Worm (Caenorhabditis elegans) whole organism, L1 larva: ENCODE measurements around the gene Y37E11AL.3.

Source experiments
- C16A3.4 ChIP-seq: fragments of 150-350 bp; optimal IDR thresholded peaks from 2 replicates; lab custom pipeline; 2014; ENCODE audit warnings: missing biosample characterization, missing genetic modification characterization
- C34B4.2 ChIP-seq: sonication (generic microtip); optimal IDR thresholded peaks from 2 replicates; lab custom pipeline; 2017; ENCODE audit warnings: mild to moderate bottlenecking, missing genetic modification characterization, missing compliant biosample characterization
- F16B12.6 ChIP-seq: fragments of 150-350 bp; optimal IDR thresholded peaks from 2 replicates; lab custom pipeline; 2014; ENCODE audit warnings: missing biosample characterization, missing genetic modification characterization
- Y116A8C.19 ChIP-seq: sonication (generic microtip); optimal IDR thresholded peaks from 2 replicates; lab custom pipeline; 2016; ENCODE audit warnings: missing compliant biosample characterization, missing genetic modification characterization, borderline replicate concordance
- aha-1 ChIP-seq: fragments of 150-350 bp; optimal IDR thresholded peaks from 2 replicates; lab custom pipeline; 2014; ENCODE audit warnings: missing biosample characterization, missing genetic modification characterization
- aly-2 ChIP-seq: fragments of 150-350 bp; optimal IDR thresholded peaks from 2 replicates; lab custom pipeline; 2014; ENCODE audit warnings: missing biosample characterization, missing genetic modification characterization
- ceh-63 ChIP-seq: fragments of 200-800 bp; sonication (Bioruptor generic); optimal IDR thresholded peaks from 2 replicates; lab custom pipeline; 2018; ENCODE audit warnings: mild to moderate bottlenecking, missing genetic modification characterization, missing compliant biosample characterization
- ceh-8 ChIP-seq: fragments of 200-800 bp; sonication (Bioruptor generic); optimal IDR thresholded peaks from 2 replicates; lab custom pipeline; 2018; ENCODE audit warnings: mild to moderate bottlenecking, missing genetic modification characterization, moderate library complexity, missing compliant biosample characterization
- ceh-82 ChIP-seq, 3 experiments: fragments of 150-350 bp in 1 of 3; sonication (generic microtip) in 2 of 3; optimal IDR thresholded peaks; 2 replicates each; lab custom pipeline; 2014 to 2017; ENCODE audit warnings: missing biosample characterization in 3 of 3, missing genetic modification characterization in 3 of 3
- ceh-88 ChIP-seq: fragments of 200-800 bp; sonication (Bioruptor generic); IDR thresholded peaks from 2 replicates; pipeline ENCODE4 v1.3.6; 2022; ENCODE audit warnings: missing genetic modification characterization, missing compliant biosample characterization
- ceh-90 ChIP-seq: sonication (generic microtip); optimal IDR thresholded peaks from 2 replicates; lab custom pipeline; 2016; ENCODE audit warnings: missing genetic modification characterization, missing compliant biosample characterization
- dpl-1 ChIP-seq, 3 experiments: fragments of 150-350 bp in 2 of 3; sonication (generic microtip) in 1 of 3; optimal IDR thresholded peaks; 2 replicates each; lab custom pipeline; 2014 to 2017; ENCODE audit warnings: missing biosample characterization in 3 of 3, missing genetic modification characterization in 3 of 3, missing genetic modification reagents in 3 of 3
- efl-1 ChIP-seq, 4 experiments: fragments of 150-350 bp; optimal IDR thresholded peaks in 3 of 4; peaks in 1 of 4; 1 replicate in 1 of 4; 2 replicates in 3 of 4; lab custom pipeline; 2014; ENCODE audit warnings: missing biosample characterization in 2 of 4, missing genetic modification characterization in 2 of 4, missing genetic modification reagents in 2 of 4
- egl-13 ChIP-seq: sonication (generic microtip); optimal IDR thresholded peaks from 2 replicates; lab custom pipeline; 2016; ENCODE audit warnings: missing genotype, missing genetic modification reagents, missing genetic modification characterization, missing compliant biosample characterization
- elt-2 ChIP-seq: sonication (generic microtip); optimal IDR thresholded peaks from 2 replicates; lab custom pipeline; 2016; ENCODE audit warnings: missing genetic modification characterization, mild to moderate bottlenecking, inconsistent platforms, missing compliant biosample characterization, missing genetic modification reagents
- fkh-10 ChIP-seq: sonication (generic microtip); optimal IDR thresholded peaks from 2 replicates; lab custom pipeline; 2017; ENCODE audit warnings: missing biosample characterization, missing genetic modification reagents, missing genetic modification characterization
- fkh-4 ChIP-seq: sonication (generic microtip); optimal IDR thresholded peaks from 2 replicates; lab custom pipeline; 2016; ENCODE audit warnings: missing compliant biosample characterization, missing genetic modification characterization, borderline replicate concordance
- fkh-8 ChIP-seq: sonication (generic microtip); optimal IDR thresholded peaks from 2 replicates; lab custom pipeline; 2016; ENCODE audit warnings: mild to moderate bottlenecking, missing genetic modification characterization, missing compliant biosample characterization
- fos-1 ChIP-seq: fragments of 150-350 bp; optimal IDR thresholded peaks from 2 replicates; lab custom pipeline; 2014; ENCODE audit warnings: missing biosample characterization, missing genetic modification characterization
- hlh-4 ChIP-seq: sonication (generic microtip); optimal IDR thresholded peaks from 2 replicates; lab custom pipeline; 2016; ENCODE audit warnings: mild to moderate bottlenecking, missing genetic modification characterization, missing compliant biosample characterization
- irx-1 ChIP-seq: sonication (generic microtip); optimal IDR thresholded peaks from 2 replicates; lab custom pipeline; 2016; ENCODE audit warnings: missing genetic modification characterization, missing compliant biosample characterization
- isw-1 ChIP-seq: fragments of 200-800 bp; sonication (Bioruptor generic); IDR thresholded peaks from 2 replicates; pipeline ENCODE4 v1.3.6; 2022; ENCODE audit warnings: missing genetic modification characterization, missing compliant biosample characterization
- lin-13 ChIP-seq: fragments of 150-350 bp; optimal IDR thresholded peaks from 2 replicates; lab custom pipeline; 2014; ENCODE audit warnings: missing biosample characterization, missing genetic modification reagents, missing genetic modification characterization
- lin-15B ChIP-seq: fragments of 150-350 bp; sonication (generic microtip); optimal IDR thresholded peaks from 3 replicates; lab custom pipeline; 2014; ENCODE audit warnings: missing biosample characterization, missing genetic modification characterization
- lin-35 ChIP-seq, 2 experiments: fragments of 150-350 bp; optimal IDR thresholded peaks; 2 replicates each; lab custom pipeline; 2014; ENCODE audit warnings: missing biosample characterization in 2 of 2, missing genetic modification characterization in 2 of 2, missing genetic modification reagents in 2 of 2
- lin-39 ChIP-seq: fragments of 150-350 bp; optimal IDR thresholded peaks from 2 replicates; lab custom pipeline; 2014; ENCODE audit warnings: missing biosample characterization, missing genetic modification reagents, missing genetic modification characterization
- lir-3 ChIP-seq: sonication (generic microtip); optimal IDR thresholded peaks from 2 replicates; lab custom pipeline; 2016; ENCODE audit warnings: mild to moderate bottlenecking, missing genetic modification characterization, moderate library complexity, missing compliant biosample characterization; ENCODE audit not compliant: poor library complexity
- lsy-2 ChIP-seq, 2 experiments: fragments of 150-350 bp; optimal IDR thresholded peaks; 2 replicates each; lab custom pipeline; 2014; ENCODE audit warnings: missing biosample characterization in 2 of 2, missing genetic modification characterization in 2 of 2
- mab-9 ChIP-seq: fragments of 200-800 bp; sonication (Bioruptor generic); IDR thresholded peaks from 2 replicates; pipeline ENCODE4 v1.3.6; 2022; ENCODE audit warnings: missing genetic modification reagents, missing genetic modification characterization, missing compliant biosample characterization
- mdl-1 ChIP-seq, 2 experiments: fragments of 150-350 bp; optimal IDR thresholded peaks; 2 replicates each; lab custom pipeline; 2014 to 2017; ENCODE audit warnings: missing biosample characterization in 2 of 2, missing genetic modification characterization in 2 of 2, inconsistent platforms in 1 of 2
- mep-1 ChIP-seq: fragments of 150-350 bp; optimal IDR thresholded peaks from 2 replicates; lab custom pipeline; 2014; ENCODE audit warnings: missing biosample characterization, missing genetic modification characterization
- nhr-12 ChIP-seq: sonication (generic microtip); optimal IDR thresholded peaks from 2 replicates; lab custom pipeline; 2017; ENCODE audit warnings: missing biosample characterization, missing genetic modification characterization
- nhr-19 ChIP-seq: fragments of 200-800 bp; sonication (Bioruptor generic); conservative IDR thresholded peaks from 2 replicates; pipeline ENCODE4 v1.3.6; 2022; ENCODE audit warnings: missing genetic modification characterization, missing compliant biosample characterization
- nhr-28 ChIP-seq: fragments of 150-350 bp; optimal IDR thresholded peaks from 2 replicates; lab custom pipeline; 2014; ENCODE audit warnings: missing biosample characterization, missing genetic modification characterization
- nhr-71 ChIP-seq: sonication (generic microtip); optimal IDR thresholded peaks from 2 replicates; lab custom pipeline; 2016; ENCODE audit warnings: mild to moderate bottlenecking, missing genetic modification characterization, moderate library complexity, missing compliant biosample characterization
- nhr-76 ChIP-seq: sonication (generic microtip); optimal IDR thresholded peaks from 2 replicates; lab custom pipeline; 2017; ENCODE audit warnings: missing biosample characterization, missing genetic modification characterization
- nhr-85 ChIP-seq: sonication (generic microtip); peaks from one replicate; lab custom pipeline; 2016; ENCODE audit warnings: missing genetic modification characterization, inconsistent platforms, missing compliant biosample characterization
- rnt-1 ChIP-seq: sonication (generic microtip); optimal IDR thresholded peaks from 2 replicates; lab custom pipeline; 2016; ENCODE audit warnings: mild to moderate bottlenecking, missing genetic modification characterization, moderate library complexity, missing compliant biosample characterization
- snpc-4 ChIP-seq: fragments of 150-350 bp; optimal IDR thresholded peaks from 2 replicates; lab custom pipeline; 2014; ENCODE audit warnings: missing biosample characterization, missing genetic modification characterization
- sox-4 ChIP-seq: sonication (generic microtip); optimal IDR thresholded peaks from 2 replicates; lab custom pipeline; 2016; ENCODE audit warnings: missing genetic modification characterization, missing compliant biosample characterization
- sup-37 ChIP-seq: fragments of 200-800 bp; sonication (Bioruptor generic); optimal IDR thresholded peaks from 2 replicates; lab custom pipeline; 2018; ENCODE audit warnings: mild to moderate bottlenecking, missing genetic modification characterization, missing compliant biosample characterization
- tbx-2 ChIP-seq: sonication (generic microtip); optimal IDR thresholded peaks from 2 replicates; lab custom pipeline; 2016; ENCODE audit warnings: missing genetic modification characterization, missing compliant biosample characterization
- tlp-1 ChIP-seq: fragments of 150-350 bp; optimal IDR thresholded peaks from 2 replicates; lab custom pipeline; 2014; ENCODE audit warnings: missing biosample characterization, missing genetic modification characterization
- unc-130 ChIP-seq: fragments of 150-350 bp; optimal IDR thresholded peaks from 2 replicates; lab custom pipeline; 2017; ENCODE audit warnings: missing biosample characterization, missing genetic modification characterization, inconsistent platforms
- unc-30 ChIP-seq: sonication (generic microtip); optimal IDR thresholded peaks from 2 replicates; lab custom pipeline; 2017; ENCODE audit warnings: missing biosample characterization, missing genetic modification characterization
- unc-62 ChIP-seq: fragments of 150-350 bp; optimal IDR thresholded peaks from 2 replicates; lab custom pipeline; 2014; ENCODE audit warnings: missing biosample characterization, missing genetic modification reagents, missing genetic modification characterization
- unc-86 ChIP-seq: sonication (generic microtip); optimal IDR thresholded peaks from 2 replicates; lab custom pipeline; 2016; ENCODE audit warnings: missing genetic modification characterization, missing compliant biosample characterization
- unc-98 ChIP-seq: fragments of 200-800 bp; sonication (Bioruptor generic); IDR thresholded peaks from 2 replicates; pipeline ENCODE4 v1.3.6; 2022; ENCODE audit warnings: missing genetic modification characterization, missing compliant biosample characterization
- zag-1 ChIP-seq: fragments of 150-350 bp; optimal IDR thresholded peaks from 2 replicates; lab custom pipeline; 2014; ENCODE audit warnings: missing biosample characterization, missing genetic modification characterization
- zip-4 ChIP-seq: fragments of 200-800 bp; sonication (Bioruptor generic); optimal IDR thresholded peaks from 2 replicates; lab custom pipeline; 2018; ENCODE audit warnings: mild to moderate bottlenecking, missing genetic modification characterization, moderate library complexity, missing compliant biosample characterization
- ztf-4 ChIP-seq: fragments of 150-350 bp; optimal IDR thresholded peaks from 2 replicates; lab custom pipeline; 2014; ENCODE audit warnings: missing biosample characterization, missing genetic modification characterization

Y37E11AL.3 gene

DNA sequence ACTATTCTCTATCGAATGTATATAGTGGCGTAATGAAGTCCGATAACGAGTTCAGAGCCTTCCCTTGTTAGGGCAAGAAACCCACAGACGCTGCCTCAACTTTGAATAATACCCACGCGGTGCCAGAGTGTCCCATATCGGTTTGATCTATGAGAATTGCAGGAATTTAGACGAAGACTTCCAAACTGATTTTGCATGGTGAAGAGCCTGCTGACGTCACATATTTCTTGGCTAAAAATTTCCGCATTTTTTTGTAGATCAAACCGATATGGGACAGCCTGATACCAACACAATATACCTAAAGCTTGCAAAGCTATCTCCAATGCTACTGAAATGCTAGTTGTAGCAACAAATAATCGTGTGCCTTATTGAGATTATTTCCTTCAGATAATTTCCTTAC, 47.1 kb downstream of the Y37E11AL.3 start:
- TF ChIP-seq unc-130 (no peak), C16A3.4 (tag; lab: Kevin White, UChicago) (no peak), efl-1 (optimal IDR thresholded peaks at IDR 0.05; lab: Kevin White, UChicago) (no peak), efl-1 (GFP tag; optimal IDR thresholded peaks at IDR 0.05 in 1 of 2; lab: Kevin White, UChicago) (peak in 1 of 2 experiments; percentile 87), hlh-4 (no peak), ceh-63 (GFP tag; lab: Kevin White, UChicago) (no peak)

DNA sequence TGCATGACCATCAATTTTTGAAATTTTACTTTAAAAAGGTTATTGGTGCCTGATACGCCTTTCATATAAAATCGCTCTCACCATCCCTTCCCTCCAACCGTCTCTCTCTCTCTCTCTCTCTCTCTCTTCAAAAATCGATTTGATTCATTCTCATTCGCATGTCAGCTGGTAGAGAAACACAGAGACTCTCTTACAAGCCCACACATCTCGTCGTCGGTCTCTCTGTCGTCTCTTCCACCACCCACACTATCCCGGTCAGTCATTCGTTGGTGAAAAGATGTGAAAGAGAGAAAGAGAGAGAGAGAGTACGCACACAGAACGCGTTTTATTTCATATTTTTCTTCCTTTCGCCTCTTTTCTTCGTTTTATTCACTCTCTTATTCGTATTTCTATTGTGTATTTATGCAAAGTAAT, 47.7 kb downstream of the Y37E11AL.3 start:
- TF ChIP-seq unc-62 (no peak), lin-39 (peak; percentile 58), snpc-4 (tag; lab: Kevin White, UChicago) (peak; percentile 61), unc-130 (no peak), nhr-19 (peak; percentile 84), F16B12.6 (peak; percentile 46), C16A3.4 (tag; lab: Kevin White, UChicago) (peak; percentile 79), fos-1 (tag; lab: Kevin White, UChicago) (peak; percentile 84), ceh-63 (GFP tag; lab: Kevin White, UChicago) (no peak), irx-1 (tag; lab: Kevin White, UChicago) (peak; percentile 73), ceh-88 (no peak), aha-1 (tag; lab: Kevin White, UChicago) (peak; percentile 39), mep-1 (tag; lab: Kevin White, UChicago) (peak; percentile 82), rnt-1 (tag; lab: Kevin White, UChicago) (peak; percentile 89), zip-4 (GFP tag; lab: Kevin White, UChicago) (peak; percentile 39), ceh-82 (tag; optimal IDR thresholded peaks at IDR 0.05; lab: Kevin White, UChicago) (peak; percentile 59 to 70 (median 60)), nhr-12 (tag; lab: Kevin White, UChicago) (no peak), tbx-2 (tag; lab: Kevin White, UChicago) (peak; percentile 83), egl-13 (peak; percentile 52), isw-1 (GFP tag; lab: Robert Waterston, UW) (peak; percentile 71), mab-9 (GFP tag; lab: Robert Waterston, UW) (no peak), lin-15B (tag; lab: Kevin White, UChicago) (no peak), elt-2 (tag; lab: Kevin White, UChicago) (peak; percentile 41), lin-35 (GFP tag; optimal IDR thresholded peaks at IDR 0.05; lab: Kevin White, UChicago) (peak; percentile 75 to 81), lir-3 (tag; lab: Kevin White, UChicago) (peak; percentile 57), ceh-8 (GFP tag; lab: Kevin White, UChicago) (peak; percentile 58), sup-37 (GFP tag; lab: Kevin White, UChicago) (no peak), nhr-85 (peak; percentile 97), C34B4.2 (no peak), fkh-10 (GFP tag; lab: Kevin White, UChicago) (peak; percentile 7), unc-86 (tag; lab: Kevin White, UChicago) (peak; percentile 74), lsy-2 (tag; optimal IDR thresholded peaks at IDR 0.05; lab: Kevin White, UChicago) (peak; percentile 80 to 91), dpl-1 (GFP tag; optimal IDR thresholded peaks at IDR 0.05; lab: Kevin White, UChicago) (peak; percentile 52 to 65 (median 61)), nhr-28 (tag; lab: Kevin White, UChicago) (no peak), mdl-1 (tag; optimal IDR thresholded peaks at IDR 0.05; lab: Kevin White, UChicago) (peak in 1 of 2 experiments; percentile 81), nhr-76 (tag; lab: Kevin White, UChicago) (no peak), fkh-4 (tag; lab: Kevin White, UChicago) (no peak), lin-13 (peak; percentile 76), ztf-4 (tag; lab: Kevin White, UChicago) (peak; percentile 86), fkh-8 (tag; lab: Kevin White, UChicago) (peak; percentile 79), hlh-4 (no peak), ceh-90 (tag; lab: Kevin White, UChicago) (no peak), nhr-71 (peak; percentile 94), aly-2 (tag; lab: Kevin White, UChicago) (peak; percentile 57), tlp-1 (no peak), unc-30 (tag; lab: Kevin White, UChicago) (no peak), Y116A8C.19 (tag; lab: Kevin White, UChicago) (no peak), unc-98 (GFP tag; lab: Robert Waterston, UW) (no peak), zag-1 (tag; lab: Kevin White, UChicago) (no peak), sox-4 (tag; lab: Kevin White, UChicago) (peak; percentile 47)
